In genomic region chrIII:2983044-2983443, ce11 we compare ENCODE assay signal across 3 worm cellular contexts.
TF ChIP-seq lines count a peak whose summit lies in the region.

No protein-coding gene starts in this region.

TF ChIP-seq in whole organism, L1 larva, 84 proteins besides CTCF, POLR2A, EP300 and RAD21:
- TF ChIP-seq lsy-2 (tag; optimal IDR thresholded peaks at IDR 0.05; lab: Kevin White, UChicago) (no peak), efl-1 (optimal IDR thresholded peaks at IDR 0.05; lab: Kevin White, UChicago) (no peak), efl-1 (GFP tag; optimal IDR thresholded peaks at IDR 0.05 in 1 of 2; lab: Kevin White, UChicago) (peak in 1 of 2 experiments; percentile 50), nhr-85 (tag; lab: Kevin White, UChicago) (peak; percentile 12), grh-1 (GFP tag; IDR thresholded peaks at IDR 0.05; lab: Robert Waterston, UW) (no peak), fkh-8 (tag; optimal IDR thresholded peaks at IDR 0.05; lab: Kevin White, UChicago) (peak; percentile 8), dsc-1 (tag; optimal IDR thresholded peaks at IDR 0.05; lab: Kevin White, UChicago) (peak; percentile 76), nhr-20 (tag; optimal IDR thresholded peaks at IDR 0.05; lab: Kevin White, UChicago) (no peak)
TF ChIP-seq in whole organism, L1 larva: peak in this region for 4.

TF ChIP-seq in whole organism, late embryonic, 69 proteins besides CTCF, POLR2A, EP300 and RAD21:
- TF ChIP-seq ceh-30 (tag; optimal IDR thresholded peaks at IDR 0.05; lab: Kevin White, UChicago) (no peak), ref-2 (tag; optimal IDR thresholded peaks at IDR 0.05; lab: Kevin White, UChicago) (no peak), ceh-45 (GFP tag; IDR thresholded peaks at IDR 0.05; lab: Robert Waterston, UW) (no peak), lim-6 (tag; optimal IDR thresholded peaks at IDR 0.05; lab: Kevin White, UChicago) (no peak), ceh-14 (tag; optimal IDR thresholded peaks at IDR 0.05; lab: Kevin White, UChicago) (peak; percentile 86)

TF ChIP-seq in whole organism, mixed stage, embryonic, 35 proteins besides CTCF, POLR2A, EP300 and RAD21:
- peak; percentile 18 for TF ChIP-seq mls-2 (tag; optimal IDR thresholded peaks at IDR 0.05; lab: Kevin White, UChicago)
- no peak for TF ChIP-seq lin-13 (tag; optimal IDR thresholded peaks at IDR 0.05; lab: Kevin White, UChicago)
- no peak for TF ChIP-seq ceh-39 (tag; optimal IDR thresholded peaks at IDR 0.05; lab: Kevin White, UChicago)
- no peak for TF ChIP-seq ceh-43 (GFP tag; optimal IDR thresholded peaks at IDR 0.05; lab: Kevin White, UChicago)
- no peak for TF ChIP-seq ceh-83 (GFP tag; optimal IDR thresholded peaks at IDR 0.05; lab: Kevin White, UChicago)
- TF ChIP-seq mab-5 (tag; optimal IDR thresholded peaks at IDR 0.05; lab: Kevin White, UChicago) = no peak
- TF ChIP-seq elt-3 (tag; optimal IDR thresholded peaks at IDR 0.05; lab: Kevin White, UChicago) = no peak
- TF ChIP-seq lsy-2 (tag; optimal IDR thresholded peaks at IDR 0.05; lab: Kevin White, UChicago) = no peak
- no peak for TF ChIP-seq unc-62 (GFP tag; optimal IDR thresholded peaks at IDR 0.05; lab: Kevin White, UChicago)
- no peak for TF ChIP-seq drap-1 (GFP tag; optimal IDR thresholded peaks at IDR 0.05; lab: Kevin White, UChicago)
- no peak for TF ChIP-seq nhr-12 (tag; optimal IDR thresholded peaks at IDR 0.05; lab: Kevin White, UChicago)
- no peak for TF ChIP-seq unc-120 (tag; optimal IDR thresholded peaks at IDR 0.05; lab: Kevin White, UChicago; ENCODE audit: poor library complexity, severe bottlenecking)
- TF ChIP-seq ces-1 (GFP tag; optimal IDR thresholded peaks at IDR 0.05; lab: Kevin White, UChicago) = peak; percentile 36
- TF ChIP-seq bed-3 (GFP tag; optimal IDR thresholded peaks at IDR 0.05; lab: Kevin White, UChicago) = no peak
